Fruit fly (Drosophila melanogaster): Measurements from ENCODE around the gene Sfp24Bd.

Sfp24Bd gene

dm6 chr2L:3648173-3648972 is 20.6 kb downstream of the Sfp24Bd start (continued):
- TF ChIP-seq Dref (GFP tag; IDR thresholded peaks at IDR 0.05) (peak; percentile 56), jumu (GFP tag; optimal IDR thresholded peaks at IDR 0.05) (no peak), CG1832 (GFP tag; optimal IDR thresholded peaks at IDR 0.05) (no peak), pzg (GFP tag; optimal IDR thresholded peaks at IDR 0.05) (peak; percentile 19), seq (GFP tag; IDR thresholded peaks at IDR 0.05) (no peak), chinmo (GFP tag; IDR thresholded peaks at IDR 0.05; ENCODE audit: partially characterized antibody) (no peak), CG3065 (GFP tag; optimal IDR thresholded peaks at IDR 0.05) (no peak), CG5180 (GFP tag; optimal IDR thresholded peaks at IDR 0.05) (no peak), CG3163 (GFP tag; optimal IDR thresholded peaks at IDR 0.05) (peak; percentile 89), Sry-δ (GFP tag; optimal IDR thresholded peaks at IDR 0.05) (peak; percentile 50), jing (GFP tag; optimal IDR thresholded peaks at IDR 0.05) (no peak), Ravus (GFP tag; IDR thresholded peaks at IDR 0.05) (no peak), pfk (GFP tag; optimal IDR thresholded peaks at IDR 0.05) (peak; percentile 88), H15 (GFP tag; IDR thresholded peaks at IDR 0.05) (no peak), E2f2 (GFP tag; IDR thresholded peaks at IDR 0.05) (0 out of 2 replicates have a peak, but pooled peaks have one; percentile 29), CG33557 (GFP tag; optimal IDR thresholded peaks at IDR 0.05) (no peak), sob (GFP tag; IDR thresholded peaks at IDR 0.05) (no peak), CG31388 (GFP tag; optimal IDR thresholded peaks at IDR 0.05) (no peak), CG13287 (GFP tag; IDR thresholded peaks at IDR 0.05; ENCODE audit: partially characterized antibody) (peak; percentile 90), chm (GFP tag; IDR thresholded peaks at IDR 0.05) (no peak), CG2129 (GFP tag; IDR thresholded peaks at IDR 0.05; ENCODE audit: partially characterized antibody) (no peak), aop (GFP tag; IDR thresholded peaks at IDR 0.05) (no peak), CG13123 (GFP tag; optimal IDR thresholded peaks at IDR 0.05) (no peak), z (GFP tag; IDR thresholded peaks at IDR 0.05) (no peak), inv (GFP tag; IDR thresholded peaks at IDR 0.05; ENCODE audit: partially characterized antibody) (no peak; the same call in 1 of the 2 replicates), PHDP (tag; optimal IDR thresholded peaks at IDR 0.05) (peak; percentile 8), twi (tag; optimal IDR thresholded peaks at IDR 0.05) (no peak), repo (GFP tag; optimal IDR thresholded peaks at IDR 0.05) (no peak), CHES-1-like (GFP tag; optimal IDR thresholded peaks at IDR 0.05) (no peak), D19A (tag; optimal IDR thresholded peaks at IDR 0.05) (no peak), Bgb (GFP tag; IDR thresholded peaks at IDR 0.05; ENCODE audit: partially characterized antibody) (peak; percentile 40; the same call in 1 of the 2 replicates), amos (GFP tag; IDR thresholded peaks at IDR 0.05; ENCODE audit: partially characterized antibody) (peak; percentile 55; the same call in 1 of the 2 replicates), cato (GFP tag; optimal IDR thresholded peaks at IDR 0.05; ENCODE audit: borderline replicate concordance) (no peak), Rfx (GFP tag; IDR thresholded peaks at IDR 0.05) (peak; percentile 26; the same call in 1 of the 2 replicates), Lim3 (GFP tag; IDR thresholded peaks at IDR 0.05) (no peak), Atf-2 (GFP tag; optimal IDR thresholded peaks at IDR 0.05) (no peak), Myb (GFP tag; optimal IDR thresholded peaks at IDR 0.05) (peak; percentile 73), CG8478 (optimal IDR thresholded peaks at IDR 0.05) (no peak), CG11247 (GFP tag; IDR thresholded peaks at IDR 0.05) (no peak), CG7745 (tag; optimal IDR thresholded peaks at IDR 0.05) (peak; percentile 78), hbn (GFP tag; IDR thresholded peaks at IDR 0.05; ENCODE audit: partially characterized antibody) (peak; percentile 74), Neu2 (GFP tag; optimal IDR thresholded peaks at IDR 0.05; ENCODE audit: borderline replicate concordance) (no peak), Awh (GFP tag; IDR thresholded peaks at IDR 0.05) (no peak), lov (optimal IDR thresholded peaks at IDR 0.05) (no peak), lov (GFP tag; IDR thresholded peaks at IDR 0.05) (no peak), vnd (GFP tag; IDR thresholded peaks at IDR 0.05; ENCODE audit: partially characterized antibody) (no peak), CG7839 (tag; optimal IDR thresholded peaks at IDR 0.05) (no peak), CG1602 (GFP tag; optimal IDR thresholded peaks at IDR 0.05) (no peak), CG17802 (tag; optimal IDR thresholded peaks at IDR 0.05) (no peak), CG5953 (GFP tag; IDR thresholded peaks at IDR 0.05) (no peak)
